Worm (Caenorhabditis elegans): ENCODE measurements around the gene Y116A8B.4.
A peak's percentile ranks its signal among the peaks of the same experiment; 100 is the strongest.

The Y116A8B.4 gene

DNA sequence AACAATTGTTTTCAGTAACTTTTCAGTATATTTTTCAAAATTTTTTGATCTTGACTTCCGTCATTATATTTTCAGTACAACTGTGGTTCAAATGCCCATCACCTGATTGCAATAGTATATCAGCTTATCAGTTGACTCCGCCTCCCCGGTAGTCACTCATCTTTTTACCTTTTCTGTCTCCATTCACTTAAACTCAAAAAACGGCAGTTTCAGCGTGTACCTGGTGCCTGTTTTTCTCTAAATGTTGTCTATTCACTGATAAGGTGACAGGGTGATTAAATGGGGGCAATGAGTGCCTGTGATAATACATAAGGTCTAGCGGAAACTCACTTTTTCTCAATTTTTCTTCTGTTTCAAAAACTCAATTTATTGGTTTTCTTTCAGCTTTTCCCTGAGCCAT, 21.6 kb downstream of the Y116A8B.4 start, which contains the start of gene ZK550.2 (continued):
- TF ChIP-seq zfh-2 (GFP tag; conservative IDR thresholded peaks at IDR 0.05) (no peak), dpff-1 (tag; optimal IDR thresholded peaks at IDR 0.05) (no peak), attf-3 (GFP tag; conservative IDR thresholded peaks at IDR 0.05) (no peak), hsf-1 (GFP tag; IDR thresholded peaks at IDR 0.05) (no peak), lin-35 (GFP tag; optimal IDR thresholded peaks at IDR 0.05) (no peak), repo-1 (tag; optimal IDR thresholded peaks at IDR 0.05) (no peak), hlh-12 (tag; optimal IDR thresholded peaks at IDR 0.05) (no peak), tbx-9 (tag; optimal IDR thresholded peaks at IDR 0.05; ENCODE audit: borderline replicate concordance) (no peak), ceh-79 (tag; optimal IDR thresholded peaks at IDR 0.05) (no peak), madf-10 (tag; optimal IDR thresholded peaks at IDR 0.05) (no peak), bed-2 (GFP tag; IDR thresholded peaks at IDR 0.05) (no peak), ekl-4 (GFP tag; IDR thresholded peaks at IDR 0.05) (no peak), nfya-1 (tag; optimal IDR thresholded peaks at IDR 0.05; ENCODE audit: borderline replicate concordance, insufficient read depth) (no peak), nfya-2 (GFP tag; IDR thresholded peaks at IDR 0.05) (no peak), ceh-40 (GFP tag; IDR thresholded peaks at IDR 0.05) (no peak), zim-3 (tag; optimal IDR thresholded peaks at IDR 0.05) (no peak), Y79H2A.3 (GFP tag; conservative IDR thresholded peaks at IDR 0.05) (no peak), T07F8.4 (tag; optimal IDR thresholded peaks at IDR 0.05) (no peak), dox-1 (GFP tag; IDR thresholded peaks at IDR 0.05) (no peak), lsl-1 (GFP tag; optimal IDR thresholded peaks at IDR 0.05) (no peak), B0019.2 (GFP tag; conservative IDR thresholded peaks at IDR 0.05) (no peak), mes-4 (tag; optimal IDR thresholded peaks at IDR 0.05) (no peak), let-607 (tag; optimal IDR thresholded peaks at IDR 0.05) (peak in 1 of 2 experiments; percentile 5), egrh-3 (GFP tag; IDR thresholded peaks at IDR 0.05) (no peak), nhr-120 (GFP tag; IDR thresholded peaks at IDR 0.05) (no peak), somi-1 (GFP tag; optimal IDR thresholded peaks at IDR 0.05) (no peak), lsy-27 (tag; optimal IDR thresholded peaks at IDR 0.05; ENCODE audit: borderline replicate concordance, insufficient read depth) (no peak), hmg-1.2 (GFP tag; IDR thresholded peaks at IDR 0.05) (no peak), cebp-2 (GFP tag; IDR thresholded peaks at IDR 0.05) (no peak), akir-1 (GFP tag; optimal IDR thresholded peaks at IDR 0.05) (no peak), pbrm-1 (GFP tag; IDR thresholded peaks at IDR 0.05) (no peak), Y95B8A.8 (GFP tag; IDR thresholded peaks at IDR 0.05) (no peak), nhr-90 (tag; optimal IDR thresholded peaks at IDR 0.05) (peak; percentile 40), dpl-1 (GFP tag; optimal IDR thresholded peaks at IDR 0.05) (no peak), madf-6 (GFP tag; IDR thresholded peaks at IDR 0.05) (no peak), hlh-26 (GFP tag; conservative IDR thresholded peaks at IDR 0.05) (no peak), ceh-58 (GFP tag; IDR thresholded peaks at IDR 0.05) (no peak), gei-17 (GFP tag; optimal IDR thresholded peaks at IDR 0.05) (no peak), lin-26 (GFP tag; IDR thresholded peaks at IDR 0.05) (no peak), tbp1 (GFP tag; optimal IDR thresholded peaks at IDR 0.05) (peak; percentile 54), hmg-20 (GFP tag; IDR thresholded peaks at IDR 0.05) (no peak), F55B11.4 (tag; optimal IDR thresholded peaks at IDR 0.05; ENCODE audit: borderline replicate concordance, insufficient read depth) (no peak), sea-2 (GFP tag; IDR thresholded peaks at IDR 0.05) (no peak), nfyb-1 (GFP tag; IDR thresholded peaks at IDR 0.05) (no peak), ztf-26 (tag; optimal IDR thresholded peaks at IDR 0.05) (no peak), ZK185.1 (tag; optimal IDR thresholded peaks at IDR 0.05; ENCODE audit: poor library complexity, severe bottlenecking) (no peak), egl-44 (GFP tag; IDR thresholded peaks at IDR 0.05) (peak; percentile 70; the same call in 1 of the 2 replicates), snpc-1.1 (tag; optimal IDR thresholded peaks at IDR 0.05; ENCODE audit: insufficient read depth) (no peak), B0336.3 (GFP tag; IDR thresholded peaks at IDR 0.05) (no peak)

Measured in whole organism, young adult.